Fruit fly (Drosophila melanogaster): ENCODE data around the gene ORMDL.

dm6 chr3L:21683942-21684341, 48.8 kb downstream of the ORMDL start, which contains the start of gene Sfp78E:
- TF ChIP-seq dl (GFP tag; optimal IDR thresholded peaks at IDR 0.05; ENCODE audit: insufficient read depth in 1 of 2, partially characterized antibody in 2 of 2), result no peak
- no peak for TF ChIP-seq OdsH (GFP tag; optimal IDR thresholded peaks at IDR 0.05)
- no peak for TF ChIP-seq Hr78 (GFP tag; optimal IDR thresholded peaks at IDR 0.05)
- no peak for TF ChIP-seq tai (GFP tag; optimal IDR thresholded peaks at IDR 0.05)
- no peak for TF ChIP-seq lola (GFP tag; optimal IDR thresholded peaks at IDR 0.05)
- TF ChIP-seq N (GFP tag; optimal IDR thresholded peaks at IDR 0.05), result no peak
- TF ChIP-seq CG32264 (GFP tag; optimal IDR thresholded peaks at IDR 0.05), result no peak
- TF ChIP-seq Vsx2 (GFP tag; optimal IDR thresholded peaks at IDR 0.05; ENCODE audit: partially characterized antibody), result no peak
- no peak for TF ChIP-seq psq (GFP tag; optimal IDR thresholded peaks at IDR 0.05)
- TF ChIP-seq Dfd (GFP tag; optimal IDR thresholded peaks at IDR 0.05), result no peak
- no peak for TF ChIP-seq brk (GFP tag; optimal IDR thresholded peaks at IDR 0.05)
- no peak for TF ChIP-seq fru (GFP tag; optimal IDR thresholded peaks at IDR 0.05)
- TF ChIP-seq Dif (GFP tag; optimal IDR thresholded peaks at IDR 0.05; ENCODE audit: partially characterized antibody), result no peak
- no peak for TF ChIP-seq br (GFP tag; optimal IDR thresholded peaks at IDR 0.05)
